Worm (Caenorhabditis elegans) whole organism, L4 larva: ENCODE measurements around the gene T14G12.11.

Experiments used
- D1046.2 ChIP-seq: fragments of 200-800 bp; sonication (Bioruptor generic); IDR thresholded peaks from 2 replicates; pipeline ENCODE4 v1.3.6; 2022; ENCODE audit warnings: missing genetic modification characterization, missing compliant biosample characterization
- Y75B8A.6 ChIP-seq: fragments of 200-800 bp; sonication (Bioruptor generic); IDR thresholded peaks from 2 replicates; pipeline ENCODE4 v1.3.6; 2022; ENCODE audit warnings: missing genetic modification reagents, missing genetic modification characterization, missing compliant biosample characterization
- aly-2 ChIP-seq: sonication (generic microtip); optimal IDR thresholded peaks from 2 replicates; lab custom pipeline; 2018; ENCODE audit warnings: missing biosample characterization, missing genetic modification characterization
- dmd-8 ChIP-seq: fragments of 200-800 bp; sonication (Bioruptor generic); IDR thresholded peaks from 2 replicates; pipeline ENCODE4 v1.3.6; 2022; ENCODE audit warnings: missing genetic modification characterization, missing compliant biosample characterization
- egl-27 ChIP-seq: sonication (generic microtip); optimal IDR thresholded peaks from 3 replicates; lab custom pipeline; 2017; ENCODE audit warnings: missing biosample characterization, missing genetic modification reagents, missing genetic modification characterization
- madf-9 ChIP-seq: fragments of 200-800 bp; sonication (Bioruptor generic); conservative IDR thresholded peaks from 2 replicates; pipeline ENCODE4 v1.3.6; 2022; ENCODE audit warnings: missing genetic modification reagents, missing genetic modification characterization, missing compliant biosample characterization
- nhr-25 ChIP-seq: sonication (generic microtip); optimal IDR thresholded peaks from 2 replicates; lab custom pipeline; 2017; ENCODE audit warnings: missing genetic modification characterization, mild to moderate bottlenecking, missing compliant biosample characterization, antibody characterized with exemption, moderate library complexity, borderline replicate concordance; ENCODE audit not compliant: insufficient read depth
- pha-4 ChIP-seq, 2 experiments: fragments of 150-350 bp in 1 of 2; fragments of 200-800 bp in 1 of 2; sonication (Bioruptor generic) in 1 of 2; IDR thresholded peaks in 1 of 2; optimal IDR thresholded peaks in 1 of 2; 2 replicates each; pipeline versions ENCODE4 v1.3.6 to Lab custom; 2014 to 2022; ENCODE audit warnings: missing genetic modification characterization in 2 of 2, missing genetic modification reagents in 2 of 2, missing biosample characterization in 1 of 2, missing compliant biosample characterization in 1 of 2
- rbr-2 ChIP-seq: sonication (generic microtip); optimal IDR thresholded peaks from 2 replicates; lab custom pipeline; 2016; ENCODE audit warnings: missing genotype, missing genetic modification characterization, missing compliant biosample characterization
- sdz-12 ChIP-seq: fragments of 200-800 bp; sonication (Bioruptor generic); optimal IDR thresholded peaks from 2 replicates; lab custom pipeline; 2018; ENCODE audit warnings: mild to moderate bottlenecking, missing genetic modification characterization, missing compliant biosample characterization

DNA sequence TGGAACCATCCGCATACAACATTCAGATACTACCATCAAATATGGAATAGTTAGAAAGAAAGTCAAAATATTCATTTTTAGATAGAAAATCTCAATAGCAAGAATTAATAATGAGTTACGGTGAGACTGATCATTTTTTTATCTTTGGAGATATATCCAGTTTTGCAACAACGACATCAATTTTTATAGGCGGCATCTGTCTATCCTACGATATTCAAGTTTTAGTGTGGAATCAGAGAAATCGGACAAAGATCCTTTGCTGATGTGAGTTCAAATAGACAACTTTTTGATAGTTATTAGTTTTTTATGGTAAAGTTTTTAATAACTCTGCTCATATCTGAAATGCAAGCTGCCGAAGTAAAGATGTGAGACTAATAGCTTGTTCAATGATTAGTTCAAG is 4.2 kb upstream of the T14G12.11 start, which contains the start of gene F47B7.4:
- TF ChIP-seq Y75B8A.6 (no peak), D1046.2 (GFP tag; lab: Robert Waterston, UW) (no peak), rbr-2 (tag; lab: Kevin White, UChicago) (no peak), sdz-12 (no peak), nhr-25 (tag; lab: Kevin White, UChicago) (no peak), madf-9 (GFP tag; lab: Robert Waterston, UW) (no peak), pha-4 (GFP tag; IDR thresholded peaks at IDR 0.05; lab: Robert Waterston, UW) (no peak), pha-4 (tag; optimal IDR thresholded peaks at IDR 0.05; lab: Kevin White, UChicago) (no peak), aly-2 (no peak), dmd-8 (GFP tag; lab: Robert Waterston, UW) (no peak), egl-27 (tag; lab: Kevin White, UChicago) (no peak)
